Fruit fly (Drosophila melanogaster) whole organism: ENCODE data around the gene halo.

Experiments
- CG8478 ChIP-seq: fragments of >200 bp; optimal IDR thresholded peaks from 2 replicates; lab custom pipeline; 2018; ENCODE audit warnings: inconsistent platforms
- Dll ChIP-seq: fragments of >200 bp; optimal IDR thresholded peaks from 2 replicates; lab custom pipeline; 2017
- pan ChIP-seq: fragments of >200 bp; optimal IDR thresholded peaks from 2 replicates; lab custom pipeline; 2017
- psq ChIP-seq: fragments of >200 bp; optimal IDR thresholded peaks from 2 replicates; lab custom pipeline; 2017
- usp ChIP-seq: fragments of >200 bp; optimal IDR thresholded peaks from 2 replicates; lab custom pipeline; 2017; ENCODE audit warnings: missing biosample characterization, missing genetic modification characterization, mixed read lengths

DNA sequence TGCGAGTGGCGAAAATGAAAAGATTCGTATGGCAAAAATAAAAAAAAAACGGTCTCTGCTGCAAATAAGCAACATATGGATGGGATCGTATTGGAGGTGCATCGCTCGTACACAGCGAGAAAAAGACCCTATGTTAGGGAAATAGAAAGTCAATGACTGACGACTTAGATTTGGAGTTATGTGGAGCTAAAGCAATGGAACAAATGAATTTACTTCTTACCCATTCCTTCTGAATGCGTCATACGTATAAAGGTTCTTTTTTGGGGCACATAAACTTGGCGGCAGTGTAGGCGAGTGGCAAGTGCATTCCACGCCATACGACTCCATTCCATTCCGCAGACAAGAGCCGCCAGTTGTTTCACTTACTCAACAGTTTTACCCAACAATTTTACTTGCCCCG is 47.2 kb downstream of the halo start:
- TF ChIP-seq psq (lab: Kevin White, UChicago) (no peak), usp (GFP tag; lab: Kevin White, UChicago) (no peak), pan (lab: Kevin White, UChicago) (no peak), CG8478 (lab: Kevin White, UChicago) (no peak), Dll (lab: Kevin White, UChicago) (no peak)
